Fruit fly (Drosophila melanogaster): ENCODE measurements around the gene CG10877.

CG10877 gene

dm6 chr3R:20555023-20555422, 8.8 kb downstream of the CG10877 start (continued):
- TF ChIP-seq Dp (GFP tag; optimal IDR thresholded peaks at IDR 0.05): no peak
- peak; percentile 23 for TF ChIP-seq CG30403 (GFP tag; optimal IDR thresholded peaks at IDR 0.05)
- peak; percentile 38; the same call in 1 of the 3 replicates for TF ChIP-seq CG11093 (GFP tag; IDR thresholded peaks at IDR 0.05)
- peak; percentile 1 for TF ChIP-seq CG15269 (tag; optimal IDR thresholded peaks at IDR 0.05)
- peak; percentile 43 for TF ChIP-seq CG13624 (GFP tag; optimal IDR thresholded peaks at IDR 0.05)
- no peak for TF ChIP-seq Doc2 (GFP tag; IDR thresholded peaks at IDR 0.05)
- no peak for TF ChIP-seq CG8944 (GFP tag; optimal IDR thresholded peaks at IDR 0.05)
- no peak for TF ChIP-seq slbo (GFP tag; IDR thresholded peaks at IDR 0.05)
- TF ChIP-seq CG17359 (tag; optimal IDR thresholded peaks at IDR 0.05): peak; percentile 45
- 0 out of 2 replicates have a peak, but pooled peaks have one; percentile 20 for TF ChIP-seq ttk (GFP tag; IDR thresholded peaks at IDR 0.05)
- peak; percentile 81 for TF ChIP-seq BtbVII (GFP tag; optimal IDR thresholded peaks at IDR 0.05)
- no peak for TF ChIP-seq zen (tag; optimal IDR thresholded peaks at IDR 0.05)
- TF ChIP-seq Blimp-1 (GFP tag; optimal IDR thresholded peaks at IDR 0.05): peak; percentile 43
- TF ChIP-seq lab (GFP tag; optimal IDR thresholded peaks at IDR 0.05): peak; percentile 89
- no peak for TF ChIP-seq CG8765 (GFP tag; IDR thresholded peaks at IDR 0.05)
- TF ChIP-seq bbx (GFP tag; IDR thresholded peaks at IDR 0.05; ENCODE audit: partially characterized antibody): 0 out of 2 replicates have a peak, but pooled peaks have one; percentile 11
- TF ChIP-seq CG7556 (GFP tag; optimal IDR thresholded peaks at IDR 0.05): peak; percentile 27
- peak; percentile 34; the same call in 1 of the 2 replicates for TF ChIP-seq klu (GFP tag; IDR thresholded peaks at IDR 0.05)
- TF ChIP-seq CrebB (tag; optimal IDR thresholded peaks at IDR 0.05): no peak
- TF ChIP-seq CG4282 (GFP tag; optimal IDR thresholded peaks at IDR 0.05): no peak
- TF ChIP-seq hkb (optimal IDR thresholded peaks at IDR 0.05): no peak
- peak; percentile 76 for TF ChIP-seq hkb (GFP tag; IDR thresholded peaks at IDR 0.05)
- peak; percentile 50 for TF ChIP-seq HLH3B (GFP tag; IDR thresholded peaks at IDR 0.05)
- peak; percentile 49 for TF ChIP-seq Nf-YC (tag; optimal IDR thresholded peaks at IDR 0.05)
- peak; percentile 44 for TF ChIP-seq onecut (GFP tag; IDR thresholded peaks at IDR 0.05)
- peak; percentile 85 for TF ChIP-seq sug (tag; optimal IDR thresholded peaks at IDR 0.05)
- TF ChIP-seq CG31441 (GFP tag; IDR thresholded peaks at IDR 0.05): peak; percentile 77
- TF ChIP-seq disco-r (GFP tag; optimal IDR thresholded peaks at IDR 0.05): no peak
- TF ChIP-seq az2 (GFP tag; optimal IDR thresholded peaks at IDR 0.05): no peak
- peak; percentile 56 for TF ChIP-seq Sox100B (GFP tag; optimal IDR thresholded peaks at IDR 0.05)
- peak; percentile 34 for TF ChIP-seq CG6854 (GFP tag; optimal IDR thresholded peaks at IDR 0.05)
- no peak for TF ChIP-seq D (optimal IDR thresholded peaks at IDR 0.05)
- peak; percentile 40 for TF ChIP-seq D (GFP tag; optimal IDR thresholded peaks at IDR 0.05)
- no peak for TF ChIP-seq CG6272 (GFP tag; IDR thresholded peaks at IDR 0.05)
- TF ChIP-seq CG3838 (GFP tag; optimal IDR thresholded peaks at IDR 0.05): no peak
- no peak for TF ChIP-seq odd (GFP tag; optimal IDR thresholded peaks at IDR 0.05)
- peak; percentile 45 for TF ChIP-seq Ravus (GFP tag; IDR thresholded peaks at IDR 0.05)
- TF ChIP-seq CG6689 (GFP tag; IDR thresholded peaks at IDR 0.05): peak; percentile 48
- TF ChIP-seq CG6765 (GFP tag; optimal IDR thresholded peaks at IDR 0.05): peak; percentile 72
- peak; percentile 57 for TF ChIP-seq CG14441 (GFP tag; IDR thresholded peaks at IDR 0.05)
- TF ChIP-seq Doc3 (GFP tag; IDR thresholded peaks at IDR 0.05; ENCODE audit: partially characterized antibody): no peak
- peak in 1 of 2 experiments; percentile 40 for TF ChIP-seq dpn (GFP tag; optimal IDR thresholded peaks at IDR 0.05)
- 0 out of 3 replicates have a peak, but pooled peaks have one; percentile 24 for TF ChIP-seq C15 (GFP tag; IDR thresholded peaks at IDR 0.05)
- TF ChIP-seq vfl (GFP tag; optimal IDR thresholded peaks at IDR 0.05): no peak
- TF ChIP-seq CG16815 (GFP tag; optimal IDR thresholded peaks at IDR 0.05): no peak
- TF ChIP-seq CG11504 (tag; optimal IDR thresholded peaks at IDR 0.05): peak; percentile 83
- no peak for TF ChIP-seq CG4360 (GFP tag; IDR thresholded peaks at IDR 0.05)
- peak; percentile 45 for TF ChIP-seq CG34376 (GFP tag; optimal IDR thresholded peaks at IDR 0.05)
- TF ChIP-seq Hmx (GFP tag; optimal IDR thresholded peaks at IDR 0.05): peak; percentile 35
- no peak for TF ChIP-seq dm (GFP tag; optimal IDR thresholded peaks at IDR 0.05)
- no peak for TF ChIP-seq knrl (GFP tag; IDR thresholded peaks at IDR 0.05; ENCODE audit: partially characterized antibody)
- peak; percentile 80 for TF ChIP-seq Fer3 (tag; optimal IDR thresholded peaks at IDR 0.05)
